Worm (Caenorhabditis elegans) whole organism, midembryonic: Measurements from ENCODE around the gene clec-160.

Experiments
- T22C8.4 ChIP-seq: fragments of 200-800 bp; sonication (Bioruptor generic); IDR thresholded peaks from 2 replicates; pipeline ENCODE4 v1.3.6; 2022; ENCODE audit warnings: missing genetic modification characterization, missing compliant biosample characterization
- cog-1 ChIP-seq: sonication (generic microtip); optimal IDR thresholded peaks from 2 replicates; lab custom pipeline; 2016; ENCODE audit warnings: missing genetic modification characterization, missing compliant biosample characterization
- flt-1 ChIP-seq: fragments of 200-800 bp; sonication (Bioruptor generic); IDR thresholded peaks from 2 replicates; pipeline ENCODE4 v1.3.6; 2022; ENCODE audit warnings: missing genetic modification characterization, missing compliant biosample characterization
- klf-2 ChIP-seq: fragments of 200-800 bp; sonication (Bioruptor generic); conservative IDR thresholded peaks from 2 replicates; pipeline ENCODE4 v1.3.6; 2022; ENCODE audit warnings: missing genetic modification reagents, missing genetic modification characterization, missing compliant biosample characterization
- med-1 ChIP-seq: sonication (generic microtip); optimal IDR thresholded peaks from 2 replicates; lab custom pipeline; 2017; ENCODE audit warnings: missing genetic modification characterization, mild to moderate bottlenecking, missing compliant biosample characterization, antibody characterized with exemption, missing genetic modification reagents; ENCODE audit not compliant: insufficient read depth
- ref-1 ChIP-seq: fragments of 200-800 bp; sonication (Bioruptor generic); conservative IDR thresholded peaks from 2 replicates; pipeline ENCODE4 v1.3.6; 2022; ENCODE audit warnings: missing genetic modification reagents, missing genetic modification characterization, missing compliant biosample characterization
- tab-1 ChIP-seq: fragments of 200-800 bp; sonication (Bioruptor generic); IDR thresholded peaks from 2 replicates; pipeline ENCODE4 v1.3.6; 2022; ENCODE audit warnings: missing genetic modification characterization, missing compliant biosample characterization
- ztf-23 ChIP-seq: fragments of 200-800 bp; sonication (Bioruptor generic); IDR thresholded peaks from 2 replicates; pipeline ENCODE4 v1.3.6; 2022; ENCODE audit warnings: missing genetic modification reagents, missing genetic modification characterization, missing compliant biosample characterization
- ztf-29 ChIP-seq: fragments of 200-800 bp; sonication (Bioruptor generic); IDR thresholded peaks from 2 replicates; pipeline ENCODE4 v1.3.6; 2022; ENCODE audit warnings: missing genetic modification reagents, missing genetic modification characterization, missing compliant biosample characterization

clec-160 gene

ce11 chrIII:8298216-8298920, 22.6 kb upstream of the clec-160 start:
- TF ChIP-seq ztf-29 (GFP tag; lab: Robert Waterston, UW) = no peak
- no peak for TF ChIP-seq tab-1
- no peak for TF ChIP-seq ref-1
- TF ChIP-seq T22C8.4 = no peak
- no peak for TF ChIP-seq med-1 (GFP tag; lab: Kevin White, UChicago)
- TF ChIP-seq ztf-23 = no peak
- TF ChIP-seq klf-2 = no peak
- TF ChIP-seq cog-1 (tag; lab: Kevin White, UChicago) = no peak
- TF ChIP-seq flt-1 (GFP tag; lab: Robert Waterston, UW) = no peak

DNA sequence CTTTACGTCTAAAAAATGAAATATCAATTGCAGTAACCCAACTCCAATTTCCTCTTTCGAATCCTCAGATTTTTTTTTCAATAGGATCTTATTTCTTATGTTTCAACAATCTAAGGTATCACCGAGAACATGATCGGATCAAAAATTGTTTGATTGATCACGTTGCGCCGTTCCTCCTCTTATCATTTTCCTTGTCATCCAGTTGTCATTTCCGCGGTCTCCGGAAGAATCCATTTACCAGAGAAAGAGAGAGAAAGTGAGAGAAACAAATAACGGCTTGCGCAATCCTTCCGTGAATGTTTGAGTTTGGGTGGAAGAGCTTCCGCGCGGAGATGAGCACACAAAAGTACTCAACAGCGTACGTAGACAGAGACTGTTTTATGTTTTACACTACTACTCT, 17.5 kb upstream of the clec-160 start:
- no peak for TF ChIP-seq T22C8.4
- no peak for TF ChIP-seq klf-2
- TF ChIP-seq cog-1 (tag; lab: Kevin White, UChicago) = no peak
- TF ChIP-seq ztf-23 = no peak

DNA sequence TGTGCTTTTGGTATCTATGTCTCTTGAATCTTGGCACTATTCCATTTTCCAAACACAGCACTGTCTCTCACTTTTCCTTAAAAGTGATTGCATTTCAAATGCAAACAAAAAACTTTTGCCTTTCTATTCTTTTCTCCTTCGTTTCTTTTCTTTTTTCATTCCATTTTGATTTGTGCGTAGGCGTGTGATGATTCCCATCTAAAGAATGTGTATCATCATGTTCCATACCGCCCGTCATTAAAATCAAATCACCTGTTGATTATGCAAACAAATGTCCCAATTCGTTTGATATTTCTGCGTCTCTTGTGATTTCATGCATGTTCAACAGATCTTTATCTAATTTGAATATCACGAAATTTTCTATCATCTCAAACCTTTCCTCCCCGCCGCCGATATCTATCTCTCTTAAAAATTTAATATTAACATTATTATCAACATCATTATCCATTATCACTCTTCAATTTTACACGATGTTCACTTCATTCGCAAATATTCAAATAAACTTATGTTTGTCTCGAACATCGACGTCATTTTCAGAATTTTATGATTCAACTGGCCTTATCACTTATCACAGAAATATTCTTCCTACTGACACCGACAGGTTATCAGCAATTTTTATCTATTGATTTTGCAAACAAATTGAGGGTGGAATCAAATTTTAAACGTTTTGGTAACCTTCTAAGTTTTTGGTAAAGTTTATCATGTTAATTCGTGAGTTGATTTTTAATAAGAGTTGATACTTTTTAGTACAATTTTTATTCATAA, 15.7 kb upstream of the clec-160 start:
- no peak for TF ChIP-seq cog-1 (tag; lab: Kevin White, UChicago)
- no peak for TF ChIP-seq ztf-23
- no peak for TF ChIP-seq ztf-29 (GFP tag; lab: Robert Waterston, UW)
- no peak for TF ChIP-seq med-1 (GFP tag; lab: Kevin White, UChicago)
- TF ChIP-seq T22C8.4 = no peak
- TF ChIP-seq klf-2 = no peak
- TF ChIP-seq flt-1 (GFP tag; lab: Robert Waterston, UW) = no peak
- TF ChIP-seq ref-1 = no peak
- no peak for TF ChIP-seq tab-1

- TF ChIP-seq tab-1 = no peak
- TF ChIP-seq med-1 (GFP tag; lab: Kevin White, UChicago) = no peak
- TF ChIP-seq T22C8.4 = no peak
- TF ChIP-seq ztf-29 (GFP tag; lab: Robert Waterston, UW) = no peak
- no peak for TF ChIP-seq klf-2
Measured at ce11 chrIII:8289181-8289580, 13.4 kb upstream of the clec-160 start.

DNA sequence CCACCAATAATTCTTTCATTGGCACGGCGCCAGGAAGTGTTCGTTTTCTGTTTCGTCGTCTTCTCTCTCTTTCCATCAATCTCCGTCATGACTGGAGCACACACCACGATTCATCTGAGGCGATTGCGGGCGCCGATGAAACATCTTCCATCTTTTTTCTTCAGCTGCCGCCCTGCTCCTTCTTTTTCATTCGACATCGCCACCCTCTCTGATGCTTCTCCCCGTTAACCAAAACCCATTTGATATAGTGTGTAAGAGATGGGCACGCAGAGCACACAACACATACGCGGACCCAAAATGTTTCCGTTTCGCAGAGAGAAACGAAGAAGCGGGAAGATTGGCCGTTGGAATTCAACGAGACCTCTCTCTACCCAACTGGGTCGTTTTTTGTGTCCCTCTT, 11.7 kb upstream of the clec-160 start:
- TF ChIP-seq ztf-23 = 0 out of 2 replicates have a peak, but pooled peaks have one; percentile 16
- TF ChIP-seq ztf-29 (GFP tag; lab: Robert Waterston, UW) = no peak
- TF ChIP-seq flt-1 (GFP tag; lab: Robert Waterston, UW) = peak; percentile 52; the same call in 1 of the 2 replicates

DNA sequence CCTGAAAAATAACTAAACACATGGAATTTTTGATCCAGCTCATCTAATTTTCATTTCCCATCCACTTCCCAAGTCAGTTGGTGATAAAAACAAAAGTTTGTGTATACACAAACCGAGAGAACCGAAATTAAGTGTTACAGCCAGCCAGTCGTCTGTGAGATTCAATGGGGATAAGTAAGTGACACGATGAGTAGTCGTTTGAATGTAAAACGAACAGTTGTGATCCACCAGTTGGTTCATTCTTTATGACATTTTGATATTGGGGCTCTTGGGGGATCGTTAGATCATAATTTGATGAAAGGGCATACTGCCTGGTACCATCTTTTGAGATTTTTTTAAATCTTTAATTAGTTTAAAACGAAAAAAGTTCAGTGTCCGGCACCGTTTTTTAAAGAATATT, 11.1 kb upstream of the clec-160 start:
- TF ChIP-seq flt-1 (GFP tag; lab: Robert Waterston, UW) (no peak), tab-1 (no peak), cog-1 (tag; lab: Kevin White, UChicago) (no peak), klf-2 (no peak), T22C8.4 (no peak), ref-1 (no peak), ztf-23 (no peak), ztf-29 (GFP tag; lab: Robert Waterston, UW) (no peak), med-1 (GFP tag; lab: Kevin White, UChicago) (no peak)

- TF ChIP-seq T22C8.4 (no peak), ztf-23 (no peak), ztf-29 (GFP tag; lab: Robert Waterston, UW) (no peak), flt-1 (GFP tag; lab: Robert Waterston, UW) (no peak), cog-1 (tag; lab: Kevin White, UChicago) (no peak)
Measured at ce11 chrIII:8286003-8286402, 10.2 kb upstream of the clec-160 start.

- no peak for TF ChIP-seq ref-1
Measured at ce11 chrIII:8283525-8283924, 7.8 kb upstream of the clec-160 start.

DNA sequence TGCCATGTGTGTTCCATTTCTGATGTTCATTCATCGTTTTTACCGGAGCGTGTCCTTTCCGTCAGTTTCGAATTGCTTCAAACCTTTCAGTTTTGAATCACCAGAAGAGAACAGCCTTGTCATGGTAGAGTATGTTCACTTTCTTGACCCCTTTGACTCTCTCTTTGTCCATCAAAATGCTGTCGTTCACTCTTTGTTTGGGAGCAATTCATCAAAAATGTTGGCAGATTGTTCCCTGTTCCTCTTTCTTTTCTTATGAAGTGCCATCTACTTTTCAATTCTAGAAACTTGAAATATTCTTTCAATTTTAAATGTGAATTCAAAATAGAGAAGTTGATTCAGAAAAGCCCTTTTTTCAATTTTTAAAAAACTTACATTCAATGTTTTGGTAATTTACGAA, 5.5 kb upstream of the clec-160 start:
- TF ChIP-seq T22C8.4 (no peak), med-1 (GFP tag; lab: Kevin White, UChicago) (no peak), ztf-23 (no peak), tab-1 (no peak), cog-1 (tag; lab: Kevin White, UChicago) (no peak), klf-2 (no peak), ztf-29 (GFP tag; lab: Robert Waterston, UW) (no peak), flt-1 (GFP tag; lab: Robert Waterston, UW) (no peak), ref-1 (no peak)

ce11 chrIII:8280352-8280751, 4.6 kb upstream of the clec-160 start:
- TF ChIP-seq flt-1 (GFP tag; lab: Robert Waterston, UW) (no peak), ref-1 (no peak), tab-1 (no peak), ztf-29 (GFP tag; lab: Robert Waterston, UW) (no peak), T22C8.4 (no peak), med-1 (GFP tag; lab: Kevin White, UChicago) (no peak), klf-2 (no peak), cog-1 (tag; lab: Kevin White, UChicago) (no peak)

ce11 chrIII:8279567-8279966, 3.8 kb upstream of the clec-160 start:
- TF ChIP-seq cog-1 (tag; lab: Kevin White, UChicago) (no peak), ztf-23 (no peak)
